Fruit fly (Drosophila melanogaster) whole organism, embryonic: ENCODE results near the gene Evi5.
A peak's percentile ranks its signal among the peaks of the same experiment; 100 is the strongest.

Experiments
- CG11247 ChIP-seq: fragments of 200-800 bp; sonication (Bioruptor generic); IDR thresholded peaks from 2 replicates; pipeline ENCODE4 v1.3.6; 2022; ENCODE audit warnings: missing biosample characterization, missing genetic modification characterization
- CG11696 ChIP-seq: fragments of 200-800 bp; sonication (Bioruptor generic); IDR thresholded peaks from 2 replicates; pipeline ENCODE4 v1.3.6; 2022; ENCODE audit warnings: missing biosample characterization, missing genetic modification characterization
- CG12769 ChIP-seq: fragments of 200-800 bp; sonication (Bioruptor generic); optimal IDR thresholded peaks from 2 replicates; lab custom pipeline; 2019; ENCODE audit warnings: missing biosample characterization, mild to moderate bottlenecking, missing genetic modification characterization, moderate library complexity
- CG14667 ChIP-seq: fragments of 200-800 bp; sonication (Bioruptor generic); IDR thresholded peaks from 2 replicates; pipeline ENCODE4 v1.3.6; 2022; ENCODE audit warnings: missing biosample characterization, missing genetic modification characterization
- CG16779 ChIP-seq: fragments of 200-800 bp; sonication (Bioruptor generic); IDR thresholded peaks from 2 replicates; pipeline ENCODE4 v1.3.6; 2022; ENCODE audit warnings: missing biosample characterization, missing genetic modification characterization
- CG3726 ChIP-seq: fragments of 200-800 bp; sonication (Bioruptor generic); IDR thresholded peaks from 3 replicates; pipeline ENCODE4, ENCODE4 v1.3.6; 2022; ENCODE audit warnings: missing biosample characterization, missing genetic modification characterization
- CG4424 ChIP-seq: fragments of 200-800 bp; sonication (Bioruptor generic); optimal IDR thresholded peaks from 3 replicates; lab custom pipeline; 2016; ENCODE audit warnings: missing biosample characterization, missing genetic modification characterization
- CG4617 ChIP-seq: fragments of 200-800 bp; sonication (Bioruptor generic); optimal IDR thresholded peaks from 3 replicates; lab custom pipeline; 2016; ENCODE audit warnings: missing biosample characterization, missing genetic modification characterization, borderline replicate concordance
- CG5245 ChIP-seq: fragments of 200-800 bp; sonication (Bioruptor generic); optimal IDR thresholded peaks from 3 replicates; lab custom pipeline; 2016; ENCODE audit warnings: missing biosample characterization, missing genetic modification characterization
- CG6683 ChIP-seq: fragments of 200-800 bp; sonication (Bioruptor generic); optimal IDR thresholded peaks from 2 replicates; lab custom pipeline; 2017; ENCODE audit warnings: missing biosample characterization, mild to moderate bottlenecking, missing genetic modification characterization, missing genetic modification reagents
- CTCF ChIP-seq: fragments of 200-800 bp; sonication (Bioruptor generic); optimal IDR thresholded peaks from 2 replicates; lab custom pipeline; 2017; ENCODE audit warnings: missing biosample characterization, mild to moderate bottlenecking, missing genetic modification characterization, moderate library complexity
- D19B ChIP-seq: fragments of 200-800 bp; sonication (Bioruptor generic); optimal IDR thresholded peaks from 2 replicates; lab custom pipeline; 2017; ENCODE audit warnings: missing biosample characterization, mild to moderate bottlenecking, missing genetic modification characterization
- HLH3B ChIP-seq: fragments of 200-800 bp; sonication (Bioruptor generic); IDR thresholded peaks from 2 replicates; pipeline ENCODE4 v1.3.6; 2022; ENCODE audit warnings: missing biosample characterization, missing genetic modification characterization
- Hsf ChIP-seq: fragments of 200-800 bp; sonication (Bioruptor generic); optimal IDR thresholded peaks from 3 replicates; lab custom pipeline; 2016; ENCODE audit warnings: missing biosample characterization, missing genetic modification characterization
- Oli ChIP-seq: fragments of 200-800 bp; sonication (Bioruptor generic); optimal IDR thresholded peaks from 2 replicates; lab custom pipeline; 2018; ENCODE audit warnings: missing biosample characterization, mild to moderate bottlenecking, missing genetic modification characterization, moderate library complexity
- Six4 ChIP-seq: fragments of 200-800 bp; sonication (Bioruptor generic); optimal IDR thresholded peaks from 2 replicates; lab custom pipeline; 2016; ENCODE audit warnings: missing biosample characterization, missing genetic modification characterization
- Stat92E ChIP-seq, 3 experiments: fragments of >200 bp in 2 of 3; fragments of 200-800 bp in 1 of 3; sonication (Bioruptor generic) in 1 of 3; optimal IDR thresholded peaks; 2 replicates each; lab custom pipeline; 2017 to 2019; ENCODE audit warnings: missing biosample characterization in 3 of 3, missing genetic modification characterization in 3 of 3, mild to moderate bottlenecking in 1 of 3, moderate library complexity in 1 of 3
- ac ChIP-seq: fragments of 200-800 bp; sonication (Bioruptor generic); optimal IDR thresholded peaks from 3 replicates; lab custom pipeline; 2017; ENCODE audit warnings: missing biosample characterization, mild to moderate bottlenecking, missing genetic modification characterization
- ap ChIP-seq: fragments of 200-800 bp; sonication (Bioruptor generic); IDR thresholded peaks from 2 replicates; pipeline ENCODE4 v1.3.6; 2022; ENCODE audit warnings: missing biosample characterization, missing genetic modification characterization
- danr ChIP-seq: fragments of 200-800 bp; sonication (Bioruptor generic); IDR thresholded peaks from 2 replicates; pipeline ENCODE4 v1.3.6; 2022; ENCODE audit warnings: missing biosample characterization, missing genetic modification characterization
- hkb ChIP-seq, 2 experiments: fragments of 200-800 bp in 1 of 2; fragments of >200 bp in 1 of 2; sonication (Bioruptor generic) in 1 of 2; IDR thresholded peaks in 1 of 2; optimal IDR thresholded peaks in 1 of 2; 2 replicates each; pipeline versions ENCODE4 v1.3.6 to Lab custom; 2017 to 2022; ENCODE audit warnings: missing biosample characterization in 1 of 2, missing genetic modification characterization in 1 of 2
- psq ChIP-seq: fragments of 200-800 bp; sonication (Bioruptor generic); optimal IDR thresholded peaks from 2 replicates; lab custom pipeline; 2017; ENCODE audit warnings: missing biosample characterization, missing genetic modification characterization
- sisA ChIP-seq: fragments of 200-800 bp; sonication (Bioruptor generic); IDR thresholded peaks from 2 replicates; pipeline ENCODE4 v1.3.6; 2022; ENCODE audit warnings: missing biosample characterization, missing genetic modification characterization
- slou ChIP-seq: fragments of 200-800 bp; sonication (Bioruptor generic); optimal IDR thresholded peaks from 3 replicates; lab custom pipeline; 2016; ENCODE audit warnings: missing biosample characterization, missing genetic modification characterization
- toy ChIP-seq: fragments of 200-800 bp; sonication (Bioruptor generic); IDR thresholded peaks from 2 replicates; pipeline ENCODE4 v1.3.6; 2022; ENCODE audit warnings: missing biosample characterization, missing genetic modification characterization
- twi ChIP-seq: fragments of 200-800 bp; optimal IDR thresholded peaks from 2 replicates; lab custom pipeline; 2019; ENCODE audit warnings: missing biosample characterization, mild to moderate bottlenecking, missing genetic modification characterization, moderate library complexity
- tx ChIP-seq: fragments of 200-800 bp; sonication (Bioruptor generic); optimal IDR thresholded peaks from 2 replicates; lab custom pipeline; 2016; ENCODE audit warnings: missing biosample characterization, missing genetic modification characterization

Evi5 gene

DNA sequence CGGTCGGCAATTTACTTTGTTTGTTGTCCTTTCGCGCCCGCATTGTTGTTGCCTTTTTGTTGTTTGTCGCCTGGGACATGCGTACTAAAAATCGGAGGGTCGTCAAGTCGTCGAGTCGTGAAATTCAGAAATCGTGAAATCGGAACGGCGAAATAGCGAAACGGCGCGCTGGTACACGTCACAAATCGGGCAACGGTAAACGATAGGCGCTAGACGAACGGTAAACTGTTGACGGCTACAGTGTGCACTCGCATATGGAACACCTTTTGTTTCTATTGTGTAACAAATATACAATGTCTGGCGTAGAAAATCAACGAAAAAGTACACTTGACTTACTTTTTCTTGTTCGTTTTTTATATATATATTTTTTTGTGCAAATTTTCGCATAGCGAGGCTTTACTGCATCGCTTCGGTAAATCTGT, 70.2 kb downstream of the Evi5 start (continued):
- TF ChIP-seq toy (GFP tag; lab: Robert Waterston, UW): peak; percentile 46; the same call in 1 of the 2 replicates
- no peak for TF ChIP-seq Six4 (GFP tag; lab: Kevin White, UChicago)
- peak; percentile 34; the same call in 1 of the 2 replicates for TF ChIP-seq CG11696 (GFP tag; lab: Robert Waterston, UW)
- TF ChIP-seq slou (GFP tag; lab: Kevin White, UChicago): peak; percentile 70
- peak; percentile 81 for TF ChIP-seq CG11247 (GFP tag; lab: Robert Waterston, UW)

DNA sequence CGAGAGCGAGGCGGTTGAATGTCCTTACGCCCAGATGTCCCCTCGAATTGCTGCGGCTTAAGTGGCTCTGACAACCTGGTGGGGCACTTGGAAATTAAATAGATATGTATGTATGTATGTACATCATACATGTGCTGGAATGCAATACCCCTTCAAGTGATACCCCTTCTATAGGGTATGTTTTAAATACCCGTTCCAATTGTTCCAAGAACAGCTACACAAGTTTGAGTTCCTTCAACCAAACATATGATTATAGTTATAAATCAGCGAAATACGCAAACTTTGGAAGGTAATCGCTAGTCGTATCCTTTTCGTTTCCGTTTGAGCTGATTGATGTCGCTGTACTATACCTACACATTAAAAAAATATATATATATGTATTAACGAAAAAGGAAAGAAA, 70.7 kb downstream of the Evi5 start:
- TF ChIP-seq CG4617 (GFP tag; lab: Kevin White, UChicago): no peak
- TF ChIP-seq CG16779: no peak
- no peak for TF ChIP-seq ap (GFP tag; lab: Robert Waterston, UW)
- TF ChIP-seq D19B: peak; percentile 65
- TF ChIP-seq CTCF (GFP tag; lab: Kevin White, UChicago): no peak
- TF ChIP-seq Hsf: no peak
- no peak for TF ChIP-seq CG6683 (GFP tag; lab: Kevin White, UChicago)
- no peak for TF ChIP-seq tx (GFP tag; lab: Kevin White, UChicago)
- TF ChIP-seq ac: no peak
- no peak for TF ChIP-seq hkb (optimal IDR thresholded peaks at IDR 0.05; lab: Kevin White, UChicago)
- no peak for TF ChIP-seq hkb (GFP tag; IDR thresholded peaks at IDR 0.05; lab: Robert Waterston, UW)
- no peak for TF ChIP-seq Stat92E (GFP tag; optimal IDR thresholded peaks at IDR 0.05; lab: Kevin White, UChicago)
- no peak for TF ChIP-seq CG5245 (GFP tag; lab: Kevin White, UChicago)
- peak; percentile 1 for TF ChIP-seq CG12769 (tag; lab: Kevin White, UChicago)
- TF ChIP-seq psq (GFP tag; lab: Kevin White, UChicago): no peak
- no peak for TF ChIP-seq Oli
- no peak for TF ChIP-seq sisA (GFP tag; lab: Robert Waterston, UW)

DNA sequence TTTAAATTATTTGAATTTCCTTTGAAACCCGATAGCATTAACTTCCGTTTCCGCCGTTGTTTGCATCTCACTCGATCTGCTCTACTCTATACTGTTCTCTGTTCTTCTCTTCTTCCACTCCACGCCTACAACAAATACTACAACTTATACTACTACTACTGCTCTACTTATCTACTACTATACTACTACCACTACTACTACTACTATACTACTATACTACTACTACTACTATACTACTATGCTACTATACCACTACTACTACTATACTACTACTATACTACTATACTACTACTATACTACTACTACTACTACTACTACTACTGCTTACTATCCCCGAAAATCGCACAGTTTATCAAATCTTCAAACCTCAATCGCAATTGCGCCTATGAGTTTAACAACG, 71.6 kb downstream of the Evi5 start:
- TF ChIP-seq HLH3B (GFP tag; lab: Robert Waterston, UW) (no peak), CG14667 (no peak), CG4424 (GFP tag; lab: Kevin White, UChicago) (peak; percentile 93), danr (GFP tag; lab: Robert Waterston, UW) (no peak), CG3726 (GFP tag; lab: Robert Waterston, UW) (no peak), twi (no peak)
